Fruit fly (Drosophila melanogaster) whole organism, embryonic: ENCODE data around the gene CG31381.

ENCODE experiments used
- CG10147 ChIP-seq: fragments of 200-800 bp; sonication (Bioruptor generic); optimal IDR thresholded peaks from 2 replicates; lab custom pipeline; 2019; ENCODE audit warnings: missing biosample characterization, mild to moderate bottlenecking, missing genetic modification characterization, moderate library complexity
- CG11695 ChIP-seq: fragments of 200-800 bp; sonication (Bioruptor generic); IDR thresholded peaks from 3 replicates; pipeline ENCODE4 v1.3.6; 2022; ENCODE audit warnings: missing biosample characterization, missing genetic modification characterization
- CG1233 ChIP-seq: fragments of 200-800 bp; sonication (Bioruptor generic); optimal IDR thresholded peaks from 4 replicates; lab custom pipeline; 2018; ENCODE audit warnings: missing biosample characterization, mild to moderate bottlenecking, missing genetic modification characterization
- CG12391 ChIP-seq: fragments of 200-800 bp; sonication (Bioruptor generic); optimal IDR thresholded peaks from 3 replicates; lab custom pipeline; 2018; ENCODE audit warnings: missing biosample characterization, mild to moderate bottlenecking, missing genetic modification characterization, moderate library complexity
- CG12659 ChIP-seq: fragments of 200-800 bp; sonication (Bioruptor generic); optimal IDR thresholded peaks from 3 replicates; lab custom pipeline; 2017; ENCODE audit warnings: mild to moderate bottlenecking, missing biosample characterization, missing genetic modification reagents, missing genetic modification characterization
- CG13624 ChIP-seq: fragments of 200-800 bp; sonication (Bioruptor generic); optimal IDR thresholded peaks from 2 replicates; lab custom pipeline; 2016; ENCODE audit warnings: missing biosample characterization, missing genetic modification characterization
- CG14965 ChIP-seq: fragments of 200-800 bp; sonication (Bioruptor generic); optimal IDR thresholded peaks from 2 replicates; lab custom pipeline; 2016; ENCODE audit warnings: missing biosample characterization, missing genetic modification characterization, borderline replicate concordance
- CG15514 ChIP-seq: fragments of 200-800 bp; sonication (Bioruptor generic); optimal IDR thresholded peaks from 3 replicates; lab custom pipeline; 2017; ENCODE audit warnings: missing biosample characterization, missing genetic modification characterization, mild to moderate bottlenecking, moderate library complexity, missing genetic modification reagents
- CG15696 ChIP-seq: fragments of 200-800 bp; sonication (Bioruptor generic); optimal IDR thresholded peaks from 2 replicates; lab custom pipeline; 2019; ENCODE audit warnings: missing biosample characterization, mild to moderate bottlenecking, missing genetic modification characterization, moderate library complexity
- CG1602 ChIP-seq: fragments of 200-800 bp; sonication (Bioruptor generic); optimal IDR thresholded peaks from 3 replicates; lab custom pipeline; 2016; ENCODE audit warnings: missing biosample characterization, missing genetic modification characterization
- CG17328 ChIP-seq: fragments of 200-800 bp; sonication (Bioruptor generic); IDR thresholded peaks from 2 replicates; pipeline ENCODE4 v1.3.6; 2022; ENCODE audit warnings: missing biosample characterization, missing genetic modification characterization
- CG17361 ChIP-seq: fragments of 200-800 bp; sonication (Bioruptor generic); IDR thresholded peaks from 3 replicates; pipeline ENCODE4 v1.3.6; 2022; ENCODE audit warnings: missing biosample characterization, missing genetic modification characterization
- CG17802 ChIP-seq: fragments of 200-800 bp; sonication (Bioruptor generic); optimal IDR thresholded peaks from 2 replicates; lab custom pipeline; 2018; ENCODE audit warnings: missing biosample characterization, mild to moderate bottlenecking, missing genetic modification characterization, moderate library complexity
- CG1832 ChIP-seq: fragments of 200-800 bp; sonication (Bioruptor generic); optimal IDR thresholded peaks from 2 replicates; lab custom pipeline; 2017; ENCODE audit warnings: missing biosample characterization, mild to moderate bottlenecking, missing genetic modification characterization, inconsistent platforms
- CG30403 ChIP-seq: fragments of 200-800 bp; sonication (Bioruptor generic); optimal IDR thresholded peaks from 3 replicates; lab custom pipeline; 2016; ENCODE audit warnings: missing biosample characterization, missing genetic modification characterization
- CG33557 ChIP-seq: fragments of 200-800 bp; sonication (Bioruptor generic); optimal IDR thresholded peaks from 2 replicates; lab custom pipeline; 2019; ENCODE audit warnings: missing biosample characterization, mild to moderate bottlenecking, missing genetic modification characterization, moderate library complexity
- CG4617 ChIP-seq: fragments of 200-800 bp; sonication (Bioruptor generic); optimal IDR thresholded peaks from 3 replicates; lab custom pipeline; 2016; ENCODE audit warnings: missing biosample characterization, missing genetic modification characterization, borderline replicate concordance
- CG5180 ChIP-seq: fragments of 200-800 bp; sonication (Bioruptor generic); optimal IDR thresholded peaks from 3 replicates; lab custom pipeline; 2017; ENCODE audit warnings: missing biosample characterization, missing genetic modification characterization, mild to moderate bottlenecking, moderate library complexity, missing genetic modification reagents
- CG7372 ChIP-seq: fragments of 200-800 bp; sonication (Bioruptor generic); IDR thresholded peaks from 2 replicates; pipeline ENCODE4 v1.3.6; 2022; ENCODE audit warnings: missing biosample characterization, missing genetic modification characterization
- CG7786 ChIP-seq: fragments of 200-800 bp; sonication (Bioruptor generic); optimal IDR thresholded peaks from 2 replicates; lab custom pipeline; 2016; ENCODE audit warnings: missing biosample characterization, missing genetic modification characterization
- Dp ChIP-seq: fragments of 200-800 bp; sonication (Bioruptor generic); optimal IDR thresholded peaks from 2 replicates; lab custom pipeline; 2018; ENCODE audit warnings: missing biosample characterization, mild to moderate bottlenecking, missing genetic modification characterization, moderate library complexity
- Dref ChIP-seq: fragments of 200-800 bp; sonication (Bioruptor generic); IDR thresholded peaks from 2 replicates; pipeline ENCODE4 v1.3.6; 2022; ENCODE audit warnings: missing biosample characterization, missing genetic modification characterization
- E2f2 ChIP-seq: fragments of 200-800 bp; sonication (Bioruptor generic); IDR thresholded peaks from 2 replicates; pipeline ENCODE4 v1.3.6; 2022; ENCODE audit warnings: missing biosample characterization, missing genetic modification characterization
- Hr3 ChIP-seq: fragments of 200-800 bp; sonication (Bioruptor generic); optimal IDR thresholded peaks from 3 replicates; lab custom pipeline; 2016; ENCODE audit warnings: missing biosample characterization, missing genetic modification characterization
- Hsf ChIP-seq: fragments of 200-800 bp; sonication (Bioruptor generic); optimal IDR thresholded peaks from 3 replicates; lab custom pipeline; 2016; ENCODE audit warnings: missing biosample characterization, missing genetic modification characterization
- Lim3 ChIP-seq: fragments of 200-800 bp; sonication (Bioruptor generic); IDR thresholded peaks from 2 replicates; pipeline ENCODE4 v1.3.6; 2022; ENCODE audit warnings: missing biosample characterization, missing genetic modification characterization
- MTF-1 ChIP-seq: fragments of 200-800 bp; sonication (Bioruptor generic); optimal IDR thresholded peaks from 2 replicates; lab custom pipeline; 2018; ENCODE audit warnings: missing biosample characterization, mild to moderate bottlenecking, missing genetic modification characterization, borderline replicate concordance
- Med ChIP-seq: fragments of 200-800 bp; sonication (Bioruptor generic); peaks from one replicate; lab custom pipeline; 2016; ENCODE audit warnings: missing biosample characterization, missing genetic modification characterization, mild to moderate bottlenecking, inconsistent platforms, moderate library complexity
- Sox100B ChIP-seq: fragments of 200-800 bp; sonication (Bioruptor generic); optimal IDR thresholded peaks from 3 replicates; lab custom pipeline; 2018; ENCODE audit warnings: missing biosample characterization, mild to moderate bottlenecking, missing genetic modification characterization
- Spps ChIP-seq: fragments of 200-800 bp; sonication (Bioruptor generic); optimal IDR thresholded peaks from 2 replicates; lab custom pipeline; 2018; ENCODE audit warnings: missing biosample characterization, mild to moderate bottlenecking, missing genetic modification characterization
- YL-1 ChIP-seq: fragments of 200-800 bp; sonication (Bioruptor generic); optimal IDR thresholded peaks from 3 replicates; lab custom pipeline; 2017; ENCODE audit warnings: missing biosample characterization, mild to moderate bottlenecking, missing genetic modification characterization
- ac ChIP-seq: fragments of 200-800 bp; sonication (Bioruptor generic); optimal IDR thresholded peaks from 3 replicates; lab custom pipeline; 2017; ENCODE audit warnings: missing biosample characterization, mild to moderate bottlenecking, missing genetic modification characterization
- ap ChIP-seq: fragments of 200-800 bp; sonication (Bioruptor generic); IDR thresholded peaks from 2 replicates; pipeline ENCODE4 v1.3.6; 2022; ENCODE audit warnings: missing biosample characterization, missing genetic modification characterization
- bab2 ChIP-seq: fragments of 200-800 bp; sonication (Bioruptor generic); optimal IDR thresholded peaks from 2 replicates; lab custom pipeline; 2016; ENCODE audit warnings: missing biosample characterization, missing genetic modification characterization
- btn ChIP-seq: fragments of 200-800 bp; sonication (Bioruptor generic); optimal IDR thresholded peaks from 2 replicates; lab custom pipeline; 2016; ENCODE audit warnings: missing biosample characterization, missing genetic modification characterization
- dysf ChIP-seq: fragments of 200-800 bp; sonication (Bioruptor generic); IDR thresholded peaks from 3 replicates; pipeline ENCODE4 v1.3.6; 2022; ENCODE audit warnings: missing biosample characterization, missing genetic modification characterization
- ems ChIP-seq: fragments of 200-800 bp; sonication (Bioruptor generic); optimal IDR thresholded peaks from 3 replicates; lab custom pipeline; 2016; ENCODE audit warnings: missing biosample characterization, missing genetic modification characterization
- eve ChIP-seq, 2 experiments: fragments of >200 bp; optimal IDR thresholded peaks; 2 replicates each; lab custom pipeline; 2017; ENCODE audit warnings: missing biosample characterization in 2 of 2, missing genetic modification characterization in 2 of 2
- ewg ChIP-seq: fragments of 200-800 bp; sonication (Bioruptor generic); optimal IDR thresholded peaks from 3 replicates; lab custom pipeline; 2017; ENCODE audit warnings: mild to moderate bottlenecking, missing biosample characterization, missing genetic modification reagents, missing genetic modification characterization
- fd96Cb ChIP-seq: fragments of 200-800 bp; sonication (Bioruptor generic); optimal IDR thresholded peaks from 2 replicates; lab custom pipeline; 2018; ENCODE audit warnings: missing biosample characterization, mild to moderate bottlenecking, missing genetic modification characterization, moderate library complexity
- ftz-f1 ChIP-seq: fragments of 200-800 bp; sonication (Bioruptor generic); optimal IDR thresholded peaks from 2 replicates; lab custom pipeline; 2016; ENCODE audit warnings: missing biosample characterization, missing genetic modification characterization
- fu2 ChIP-seq: fragments of 200-800 bp; sonication (Bioruptor generic); optimal IDR thresholded peaks from 2 replicates; lab custom pipeline; 2016; ENCODE audit warnings: missing biosample characterization, missing genetic modification characterization
- insv ChIP-seq, 2 experiments: fragments of 200-800 bp; sonication (Bioruptor generic); optimal IDR thresholded peaks; 3 replicates each; lab custom pipeline; 2016 to 2018; ENCODE audit warnings: missing biosample characterization in 2 of 2, missing genetic modification characterization in 2 of 2
- peb ChIP-seq: fragments of 200-800 bp; sonication (Bioruptor generic); IDR thresholded peaks from 2 replicates; pipeline ENCODE4 v1.3.6; 2022; ENCODE audit warnings: missing biosample characterization, missing genetic modification characterization
- phol ChIP-seq: fragments of 200-800 bp; sonication (Bioruptor generic); optimal IDR thresholded peaks from 3 replicates; lab custom pipeline; 2018; ENCODE audit warnings: missing biosample characterization, mild to moderate bottlenecking, missing genetic modification characterization, moderate library complexity
- sc ChIP-seq, 3 experiments: fragments of >200 bp in 2 of 3; fragments of 200-800 bp in 1 of 3; sonication (Bioruptor generic) in 1 of 3; optimal IDR thresholded peaks; 2 replicates in 2 of 3; 3 replicates in 1 of 3; lab custom pipeline; 2017; ENCODE audit warnings: mild to moderate bottlenecking in 1 of 3, missing biosample characterization in 1 of 3, missing genetic modification characterization in 1 of 3, missing genetic modification reagents in 1 of 3
- sens ChIP-seq: fragments of 200-800 bp; sonication (Bioruptor generic); peaks from one replicate; lab custom pipeline; 2016; ENCODE audit warnings: missing biosample characterization, missing genetic modification characterization
- tll ChIP-seq, 2 experiments: fragments of 200-800 bp in 1 of 2; fragments of >200 bp in 1 of 2; sonication (Bioruptor generic) in 1 of 2; optimal IDR thresholded peaks; 2 replicates each; lab custom pipeline; 2017 to 2019; ENCODE audit warnings: missing biosample characterization in 2 of 2, missing genetic modification characterization in 2 of 2, mild to moderate bottlenecking in 1 of 2, moderate library complexity in 1 of 2
- zfh2 ChIP-seq: fragments of 200-800 bp; sonication (Bioruptor generic); optimal IDR thresholded peaks from 2 replicates; lab custom pipeline; 2016; ENCODE audit warnings: missing biosample characterization, missing genetic modification characterization

CG31381 gene

DNA sequence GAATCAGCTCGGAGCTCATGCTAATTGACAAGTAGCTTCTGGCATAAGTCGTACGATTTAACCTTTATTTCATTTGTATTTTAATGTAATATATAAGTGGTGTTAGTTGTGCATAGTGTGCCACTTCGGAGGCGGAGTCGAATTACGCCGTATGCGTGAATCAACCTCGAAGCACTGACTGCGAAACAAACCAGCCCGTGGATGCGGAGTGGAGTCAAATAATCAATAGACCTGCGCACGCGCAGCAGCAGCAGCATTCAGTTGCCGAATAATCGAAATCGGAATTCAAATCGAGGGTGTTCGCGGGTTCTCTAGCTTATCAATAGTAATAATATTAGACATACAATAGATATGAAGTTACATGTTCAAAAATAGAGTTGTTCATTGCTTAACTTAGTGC lies 48.6 kb upstream of the CG31381 start, which contains the start of gene RabX4 (continued):
- TF ChIP-seq CG1602 (GFP tag; lab: Kevin White, UChicago) (no peak), YL-1 (GFP tag; lab: Kevin White, UChicago) (peak; percentile 42), ewg (GFP tag; lab: Kevin White, UChicago) (peak; percentile 99), fu2 (GFP tag; lab: Kevin White, UChicago) (no peak), ac (GFP tag; lab: Kevin White, UChicago) (no peak), CG12391 (no peak), E2f2 (peak; percentile 59), tll (GFP tag; optimal IDR thresholded peaks at IDR 0.05; lab: Kevin White, UChicago) (no peak), sens (GFP tag; lab: Kevin White, UChicago) (peak; percentile 70), MTF-1 (GFP tag; lab: Kevin White, UChicago) (no peak), Lim3 (GFP tag; lab: Robert Waterston, UW) (no peak), CG5180 (GFP tag; lab: Kevin White, UChicago) (no peak), CG11695 (GFP tag; lab: Robert Waterston, UW) (peak; percentile 6; the same call in 1 of the 3 replicates), bab2 (no peak), Med (GFP tag; lab: Kevin White, UChicago) (peak; percentile 53), Dp (GFP tag; lab: Kevin White, UChicago) (peak; percentile 48), CG17802 (tag; lab: Kevin White, UChicago) (no peak), eve (GFP tag; optimal IDR thresholded peaks at IDR 0.05; lab: Kevin White, UChicago) (no peak), CG15514 (peak; percentile 13), Dref (GFP tag; lab: Robert Waterston, UW) (peak; percentile 48), btn (GFP tag; lab: Kevin White, UChicago) (no peak), Spps (no peak), CG14965 (no peak), CG17361 (GFP tag; lab: Robert Waterston, UW) (no peak)

DNA sequence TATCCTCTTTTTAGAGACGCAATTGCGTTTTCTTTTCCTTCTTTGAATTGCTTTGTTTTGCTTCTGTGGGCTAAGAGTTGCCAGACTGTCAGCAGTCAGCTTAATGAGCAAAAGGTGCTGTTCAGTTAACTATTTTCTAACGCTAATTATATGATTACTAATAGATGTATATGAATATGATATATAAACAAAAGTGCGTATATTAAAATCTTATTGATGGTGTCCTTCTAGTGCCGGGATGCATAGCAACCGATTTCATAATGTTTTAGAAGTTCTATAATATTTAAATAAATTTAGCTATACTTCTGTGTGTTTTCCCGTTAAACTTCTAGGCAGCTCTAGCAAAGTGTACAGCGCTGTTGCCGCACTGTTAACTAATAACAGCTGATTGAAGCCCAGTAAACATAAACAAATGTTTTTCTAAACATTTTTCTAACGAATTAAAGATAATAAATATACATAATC lies 46.9 kb upstream of the CG31381 start, which contains the start of the genes Kaz and CG43273:
TSS of gene Kaz (minus strand) at position 73 of the 465 bp plus-strand sequence.
TSS of gene CG43273 (plus strand) at position 415 of the 465 bp plus-strand sequence.
- TF ChIP-seq Sox100B (no peak), CG13624 (GFP tag; lab: Kevin White, UChicago) (peak; percentile 13), CG7786 (GFP tag; lab: Kevin White, UChicago) (no peak), CG1832 (no peak), CG10147 (GFP tag; lab: Kevin White, UChicago) (no peak), CG15696 (tag; lab: Kevin White, UChicago) (peak; percentile 67), CG30403 (GFP tag; lab: Kevin White, UChicago) (peak; percentile 77), zfh2 (GFP tag; lab: Kevin White, UChicago) (peak; percentile 20), dysf (GFP tag; lab: Robert Waterston, UW) (peak; percentile 56; the same call in 1 of the 3 replicates), ap (no peak), sc (optimal IDR thresholded peaks at IDR 0.05; lab: Kevin White, UChicago) (no peak), sc (GFP tag; optimal IDR thresholded peaks at IDR 0.05; lab: Kevin White, UChicago) (no peak), fd96Cb (peak; percentile 34), CG1233 (GFP tag; lab: Kevin White, UChicago) (peak; percentile 22), peb (peak; percentile 37; the same call in 1 of the 2 replicates), Hsf (GFP tag; lab: Kevin White, UChicago) (peak; percentile 42), CG17328 (GFP tag; lab: Robert Waterston, UW) (peak; percentile 33; the same call in 1 of the 2 replicates), Dp (GFP tag; lab: Kevin White, UChicago) (peak; percentile 1), CG4617 (peak; percentile 57), Hr3 (GFP tag; lab: Kevin White, UChicago) (peak; percentile 48), CG33557 (GFP tag; lab: Kevin White, UChicago) (peak; percentile 55), CG7372 (GFP tag; lab: Robert Waterston, UW) (peak; percentile 69), phol (tag; lab: Kevin White, UChicago) (peak; percentile 76), ftz-f1 (GFP tag; lab: Kevin White, UChicago) (no peak), insv (GFP tag; optimal IDR thresholded peaks at IDR 0.05; lab: Kevin White, UChicago) (peak in 1 of 2 experiments; percentile 14), CG12659 (peak; percentile 68), ems (GFP tag; lab: Kevin White, UChicago) (peak; percentile 6)
